Fruit fly (Drosophila melanogaster): ENCODE measurements around the gene CG32533.

CG32533 gene

dm6 chrX:19496808-19497259 is 17.6 kb upstream of the CG32533 start (continued):
- TF ChIP-seq mld (GFP tag; IDR thresholded peaks at IDR 0.05; ENCODE audit: partially characterized antibody) (peak; percentile 50; the same call in 2 of the 3 replicates), Nf-YC (tag; optimal IDR thresholded peaks at IDR 0.05) (peak; percentile 2), Mes4 (GFP tag; optimal IDR thresholded peaks at IDR 0.05) (no peak), zfh2 (GFP tag; optimal IDR thresholded peaks at IDR 0.05) (peak; percentile 9), CG11723 (GFP tag; optimal IDR thresholded peaks at IDR 0.05) (no peak), bowl (GFP tag; IDR thresholded peaks at IDR 0.05) (no peak), ci (GFP tag; IDR thresholded peaks at IDR 0.05) (peak; percentile 57), dan (GFP tag; IDR thresholded peaks at IDR 0.05) (no peak), CG10147 (GFP tag; optimal IDR thresholded peaks at IDR 0.05) (no peak), CG13287 (GFP tag; IDR thresholded peaks at IDR 0.05; ENCODE audit: partially characterized antibody) (peak; percentile 86), Dek (tag; optimal IDR thresholded peaks at IDR 0.05) (no peak), CG12659 (GFP tag; optimal IDR thresholded peaks at IDR 0.05) (peak; percentile 60), lbe (GFP tag; optimal IDR thresholded peaks at IDR 0.05) (peak; percentile 71), nmo (GFP tag; optimal IDR thresholded peaks at IDR 0.05) (peak; percentile 6), nerfin-1 (tag; optimal IDR thresholded peaks at IDR 0.05) (peak; percentile 5), grn (GFP tag; optimal IDR thresholded peaks at IDR 0.05) (peak; percentile 20), CG3838 (GFP tag; optimal IDR thresholded peaks at IDR 0.05) (no peak), Adf1 (GFP tag; IDR thresholded peaks at IDR 0.05) (peak; percentile 29), ewg (GFP tag; optimal IDR thresholded peaks at IDR 0.05) (peak; percentile 95), Oli (tag; optimal IDR thresholded peaks at IDR 0.05) (no peak), nerfin-2 (GFP tag; IDR thresholded peaks at IDR 0.05; ENCODE audit: partially characterized antibody) (no peak), CG10366 (GFP tag; IDR thresholded peaks at IDR 0.05) (no peak), bbx (GFP tag; IDR thresholded peaks at IDR 0.05; ENCODE audit: partially characterized antibody) (peak; percentile 87), CG6654 (GFP tag; optimal IDR thresholded peaks at IDR 0.05) (no peak), CG17912 (GFP tag; optimal IDR thresholded peaks at IDR 0.05) (peak; percentile 68), CG17829 (tag; optimal IDR thresholded peaks at IDR 0.05) (peak; percentile 15), pfk (GFP tag; optimal IDR thresholded peaks at IDR 0.05) (peak; percentile 60), Opbp (GFP tag; IDR thresholded peaks at IDR 0.05; ENCODE audit: partially characterized antibody) (peak; percentile 65; the same call in 1 of the 3 replicates), Scr (GFP tag; IDR thresholded peaks at IDR 0.05; ENCODE audit: partially characterized antibody) (peak; percentile 71), Pdp1 (GFP tag; optimal IDR thresholded peaks at IDR 0.05) (peak in 1 of 2 experiments; percentile 69), crc (GFP tag; optimal IDR thresholded peaks at IDR 0.05) (no peak), CG8281 (tag; optimal IDR thresholded peaks at IDR 0.05) (no peak), CG4360 (GFP tag; IDR thresholded peaks at IDR 0.05) (peak; percentile 80), CG18262 (tag; optimal IDR thresholded peaks at IDR 0.05) (no peak), seq (GFP tag; IDR thresholded peaks at IDR 0.05) (no peak; the same call in 1 of the 2 replicates), CG4404 (GFP tag; IDR thresholded peaks at IDR 0.05) (no peak), ssp (GFP tag; IDR thresholded peaks at IDR 0.05) (peak; percentile 25; the same call in 1 of the 2 replicates), gro (GFP tag; optimal IDR thresholded peaks at IDR 0.05) (peak; percentile 26), stwl (tag; optimal IDR thresholded peaks at IDR 0.05) (peak; percentile 44), scrt (GFP tag; optimal IDR thresholded peaks at IDR 0.05) (no peak), gfzf (GFP tag; optimal IDR thresholded peaks at IDR 0.05) (peak; percentile 67), Drgx (GFP tag; IDR thresholded peaks at IDR 0.05) (peak; percentile 10; the same call in 1 of the 2 replicates), CG16813 (GFP tag; IDR thresholded peaks at IDR 0.05; ENCODE audit: partially characterized antibody) (peak; percentile 49; the same call in 2 of the 3 replicates), CG31365 (tag; optimal IDR thresholded peaks at IDR 0.05) (peak; percentile 15), zf30C (GFP tag; optimal IDR thresholded peaks at IDR 0.05) (peak; percentile 75), ken (GFP tag; IDR thresholded peaks at IDR 0.05) (peak; percentile 52; the same call in 1 of the 3 replicates), CkIIα-i1 (GFP tag; IDR thresholded peaks at IDR 0.05) (no peak), cato (GFP tag; optimal IDR thresholded peaks at IDR 0.05; ENCODE audit: borderline replicate concordance) (no peak), CG1832 (GFP tag; optimal IDR thresholded peaks at IDR 0.05) (peak; percentile 37)
